Fruit fly (Drosophila melanogaster): ENCODE data around the gene RYa-R.

The RYa-R gene

dm6 chr3R:26954020-26954672 lies 42.6 kb upstream of the RYa-R start (continued):
- TF ChIP-seq CG9215 (GFP tag; IDR thresholded peaks at IDR 0.05), result no peak
- TF ChIP-seq tin (GFP tag; optimal IDR thresholded peaks at IDR 0.05), result peak; percentile 60
- TF ChIP-seq CG9932 (GFP tag; IDR thresholded peaks at IDR 0.05), result peak; percentile 57
- peak; percentile 6 for TF ChIP-seq CG10431 (GFP tag; optimal IDR thresholded peaks at IDR 0.05)
- peak; percentile 40 for TF ChIP-seq Jarid2 (GFP tag; optimal IDR thresholded peaks at IDR 0.05)
- peak; percentile 76 for TF ChIP-seq CG1602 (GFP tag; optimal IDR thresholded peaks at IDR 0.05)
- TF ChIP-seq CG12299 (tag; optimal IDR thresholded peaks at IDR 0.05), result no peak
- peak; percentile 84 for TF ChIP-seq CG11504 (tag; optimal IDR thresholded peaks at IDR 0.05)
- TF ChIP-seq Hmx (GFP tag; optimal IDR thresholded peaks at IDR 0.05), result no peak
- TF ChIP-seq chif (GFP tag; optimal IDR thresholded peaks at IDR 0.05), result no peak
- 0 out of 2 replicates have a peak, but pooled peaks have one; percentile 27 for TF ChIP-seq dati (GFP tag; IDR thresholded peaks at IDR 0.05)
- TF ChIP-seq HHEX (GFP tag; optimal IDR thresholded peaks at IDR 0.05), result peak; percentile 73
- TF ChIP-seq CG32772 (GFP tag; IDR thresholded peaks at IDR 0.05), result peak; percentile 86
- peak; percentile 8 for TF ChIP-seq CG7928 (GFP tag; optimal IDR thresholded peaks at IDR 0.05)
- no peak for TF ChIP-seq CG34376 (GFP tag; optimal IDR thresholded peaks at IDR 0.05)
- TF ChIP-seq Spps (tag; optimal IDR thresholded peaks at IDR 0.05), result peak; percentile 60
- TF ChIP-seq fd96Cb (tag; optimal IDR thresholded peaks at IDR 0.05), result peak; percentile 84
- peak; percentile 74 for TF ChIP-seq Oli (tag; optimal IDR thresholded peaks at IDR 0.05)
- no peak for TF ChIP-seq Side (GFP tag; optimal IDR thresholded peaks at IDR 0.05)
- peak in 1 of 3 experiments; percentile 23 for TF ChIP-seq Stat92E (GFP tag; optimal IDR thresholded peaks at IDR 0.05)
- peak; percentile 47; the same call in 1 of the 2 replicates for TF ChIP-seq cas (GFP tag; IDR thresholded peaks at IDR 0.05)
- no peak for TF ChIP-seq sc (optimal IDR thresholded peaks at IDR 0.05)
- TF ChIP-seq sc (GFP tag; optimal IDR thresholded peaks at IDR 0.05), result peak; percentile 32
- TF ChIP-seq CG15269 (tag; optimal IDR thresholded peaks at IDR 0.05), result peak; percentile 80
- TF ChIP-seq Deaf1 (tag; optimal IDR thresholded peaks at IDR 0.05), result peak; percentile 42
- TF ChIP-seq Rfx (GFP tag; IDR thresholded peaks at IDR 0.05), result peak; percentile 74
- TF ChIP-seq Max (GFP tag; optimal IDR thresholded peaks at IDR 0.05), result peak; percentile 16
- TF ChIP-seq CG10462 (GFP tag; optimal IDR thresholded peaks at IDR 0.05), result peak; percentile 19
- no peak for TF ChIP-seq Sry-δ (GFP tag; optimal IDR thresholded peaks at IDR 0.05)
- TF ChIP-seq fd64A (GFP tag; optimal IDR thresholded peaks at IDR 0.05), result no peak
- TF ChIP-seq nmo (GFP tag; optimal IDR thresholded peaks at IDR 0.05), result peak; percentile 86
- TF ChIP-seq E2f1 (GFP tag; IDR thresholded peaks at IDR 0.05), result peak; percentile 83
- TF ChIP-seq CG4617 (GFP tag; optimal IDR thresholded peaks at IDR 0.05; ENCODE audit: borderline replicate concordance), result peak; percentile 19
- peak in 1 of 2 experiments; percentile 61 for TF ChIP-seq Eip74EF (GFP tag; optimal IDR thresholded peaks at IDR 0.05)
- TF ChIP-seq gem (tag; optimal IDR thresholded peaks at IDR 0.05), result peak; percentile 85
- no peak for TF ChIP-seq Dip2 (GFP tag; IDR thresholded peaks at IDR 0.05)
- peak; percentile 89 for TF ChIP-seq ci (GFP tag; IDR thresholded peaks at IDR 0.05)
- peak; percentile 73 for TF ChIP-seq CG1024 (GFP tag; IDR thresholded peaks at IDR 0.05)
- peak; percentile 74 for TF ChIP-seq CoRest (tag; optimal IDR thresholded peaks at IDR 0.05)
- TF ChIP-seq D (optimal IDR thresholded peaks at IDR 0.05), result no peak
- peak; percentile 64 for TF ChIP-seq D (GFP tag; optimal IDR thresholded peaks at IDR 0.05)
- TF ChIP-seq CG11247 (GFP tag; IDR thresholded peaks at IDR 0.05), result peak; percentile 63; the same call in 1 of the 2 replicates
- peak; percentile 62 for TF ChIP-seq Abd-B (GFP tag; optimal IDR thresholded peaks at IDR 0.05)
- no peak for TF ChIP-seq Antp (GFP tag; optimal IDR thresholded peaks at IDR 0.05)
- TF ChIP-seq ind (GFP tag; optimal IDR thresholded peaks at IDR 0.05), result peak; percentile 72
- no peak for TF ChIP-seq CG17186 (GFP tag; optimal IDR thresholded peaks at IDR 0.05)
- peak; percentile 89 for TF ChIP-seq Xrp1 (GFP tag; IDR thresholded peaks at IDR 0.05)
- peak; percentile 74 for TF ChIP-seq esg (GFP tag; conservative IDR thresholded peaks at IDR 0.05)
- peak; percentile 73 for TF ChIP-seq unpg (GFP tag; optimal IDR thresholded peaks at IDR 0.05)
- TF ChIP-seq knrl (GFP tag; IDR thresholded peaks at IDR 0.05; ENCODE audit: partially characterized antibody), result no peak

All from whole organism, embryonic.